Fruit fly (Drosophila melanogaster) whole organism, embryonic: Measurements from ENCODE around the gene Cpr62Bc.

Experiments
- BEAF-32 ChIP-seq: fragments of 200-800 bp; sonication (Bioruptor generic); optimal IDR thresholded peaks from 3 replicates; lab custom pipeline; 2017; ENCODE audit warnings: missing biosample characterization, missing genetic modification characterization, mild to moderate bottlenecking, moderate library complexity, missing genetic modification reagents
- CG10959 ChIP-seq: fragments of 200-800 bp; sonication (Bioruptor generic); IDR thresholded peaks from 2 replicates; pipeline ENCODE4 v1.3.6; 2022; ENCODE audit warnings: missing biosample characterization, missing genetic modification characterization
- CG11093 ChIP-seq: fragments of 200-800 bp; sonication (Bioruptor generic); IDR thresholded peaks from 3 replicates; pipeline ENCODE4 v1.3.6; 2022; ENCODE audit warnings: missing biosample characterization, missing genetic modification characterization
- CG15479 ChIP-seq: fragments of 200-800 bp; sonication (Bioruptor generic); optimal IDR thresholded peaks from 3 replicates; lab custom pipeline; 2019; ENCODE audit warnings: missing biosample characterization, mild to moderate bottlenecking, missing genetic modification characterization, moderate library complexity
- CG18764 ChIP-seq: fragments of 200-800 bp; sonication (Bioruptor generic); optimal IDR thresholded peaks from 3 replicates; lab custom pipeline; 2016; ENCODE audit warnings: missing biosample characterization, missing genetic modification characterization
- CG32772 ChIP-seq: fragments of 200-800 bp; sonication (Bioruptor generic); IDR thresholded peaks from 2 replicates; pipeline ENCODE4 v1.3.6; 2022; ENCODE audit warnings: missing biosample characterization, missing genetic modification characterization
- CG34224 ChIP-seq: fragments of 200-800 bp; sonication (Bioruptor generic); IDR thresholded peaks from 3 replicates; pipeline ENCODE4 v1.3.6; 2022; ENCODE audit warnings: missing biosample characterization, missing genetic modification characterization; ENCODE audit not compliant: partially characterized antibody
- CG3847 ChIP-seq: fragments of 200-800 bp; sonication (Bioruptor generic); IDR thresholded peaks from 2 replicates; pipeline ENCODE4 v1.3.6; 2022; ENCODE audit warnings: missing biosample characterization, missing genetic modification characterization
- CG3995 ChIP-seq: fragments of 200-800 bp; sonication (Bioruptor generic); optimal IDR thresholded peaks from 3 replicates; lab custom pipeline; 2016; ENCODE audit warnings: missing biosample characterization, missing genetic modification characterization
- CG6254 ChIP-seq: fragments of 200-800 bp; sonication (Bioruptor generic); optimal IDR thresholded peaks from 3 replicates; lab custom pipeline; 2017; ENCODE audit warnings: mild to moderate bottlenecking, missing biosample characterization, missing genetic modification reagents, missing genetic modification characterization
- CG7928 ChIP-seq: fragments of 200-800 bp; sonication (Bioruptor generic); optimal IDR thresholded peaks from 2 replicates; lab custom pipeline; 2017; ENCODE audit warnings: missing biosample characterization, mild to moderate bottlenecking, missing genetic modification characterization
- CG8281 ChIP-seq: fragments of 200-800 bp; sonication (Bioruptor generic); optimal IDR thresholded peaks from 2 replicates; lab custom pipeline; 2018; ENCODE audit warnings: missing biosample characterization, mild to moderate bottlenecking, missing genetic modification characterization, moderate library complexity
- CG8359 ChIP-seq: fragments of 200-800 bp; sonication (Bioruptor generic); optimal IDR thresholded peaks from 2 replicates; lab custom pipeline; 2017; ENCODE audit warnings: missing biosample characterization, mild to moderate bottlenecking, missing genetic modification characterization, borderline replicate concordance
- CG9727 ChIP-seq: fragments of 200-800 bp; sonication (Bioruptor generic); optimal IDR thresholded peaks from 3 replicates; lab custom pipeline; 2017; ENCODE audit warnings: missing biosample characterization, mild to moderate bottlenecking, missing genetic modification characterization
- CG9797 ChIP-seq: fragments of 200-800 bp; sonication (Bioruptor generic); optimal IDR thresholded peaks from 3 replicates; lab custom pipeline; 2018; ENCODE audit warnings: missing biosample characterization, mild to moderate bottlenecking, missing genetic modification characterization
- CTCF ChIP-seq: fragments of 200-800 bp; sonication (Bioruptor generic); optimal IDR thresholded peaks from 2 replicates; lab custom pipeline; 2017; ENCODE audit warnings: missing biosample characterization, mild to moderate bottlenecking, missing genetic modification characterization, moderate library complexity
- CrebB ChIP-seq: fragments of 200-800 bp; sonication (Bioruptor generic); optimal IDR thresholded peaks from 3 replicates; lab custom pipeline; 2018; ENCODE audit warnings: missing biosample characterization, mild to moderate bottlenecking, missing genetic modification characterization
- Doc3 ChIP-seq: fragments of 200-800 bp; sonication (Bioruptor generic); IDR thresholded peaks from 3 replicates; pipeline ENCODE4 v1.3.6; 2022; ENCODE audit warnings: missing biosample characterization, missing genetic modification characterization; ENCODE audit not compliant: partially characterized antibody
- E2f1 ChIP-seq: fragments of 200-800 bp; sonication (Bioruptor generic); IDR thresholded peaks from 2 replicates; pipeline ENCODE4 v1.3.6; 2022; ENCODE audit warnings: missing biosample characterization, missing genetic modification characterization
- Eip74EF ChIP-seq, 2 experiments: fragments of 200-800 bp in 1 of 2; fragments of >200 bp in 1 of 2; sonication (Bioruptor generic) in 1 of 2; optimal IDR thresholded peaks; 2 replicates each; lab custom pipeline; 2017 to 2019; ENCODE audit warnings: missing biosample characterization in 2 of 2, missing genetic modification characterization in 2 of 2, mild to moderate bottlenecking in 1 of 2, moderate library complexity in 1 of 2
- Ets97D ChIP-seq: fragments of 200-800 bp; sonication (Bioruptor generic); optimal IDR thresholded peaks from 3 replicates; lab custom pipeline; 2016; ENCODE audit warnings: missing biosample characterization, missing genetic modification characterization
- GATAe ChIP-seq: fragments of 200-800 bp; sonication (Bioruptor generic); conservative IDR thresholded peaks from 2 replicates; pipeline ENCODE4 v1.3.6; 2022; ENCODE audit warnings: missing biosample characterization, missing genetic modification characterization
- Gug ChIP-seq: fragments of 200-800 bp; sonication (Bioruptor generic); IDR thresholded peaks from 4 replicates; pipeline ENCODE4 v1.3.6; 2022; ENCODE audit warnings: missing biosample characterization, missing genetic modification characterization
- HmgD ChIP-seq: fragments of 200-800 bp; sonication (Bioruptor generic); optimal IDR thresholded peaks from 3 replicates; lab custom pipeline; 2016; ENCODE audit warnings: missing biosample characterization, missing genetic modification characterization
- Hr78 ChIP-seq, 2 experiments: fragments of 200-800 bp in 1 of 2; fragments of >200 bp in 1 of 2; sonication (Bioruptor generic) in 1 of 2; optimal IDR thresholded peaks; 2 replicates each; lab custom pipeline; 2017 to 2019; ENCODE audit warnings: missing biosample characterization in 2 of 2, missing genetic modification characterization in 2 of 2, mild to moderate bottlenecking in 1 of 2, moderate library complexity in 1 of 2
- Hsf ChIP-seq: fragments of 200-800 bp; sonication (Bioruptor generic); optimal IDR thresholded peaks from 3 replicates; lab custom pipeline; 2016; ENCODE audit warnings: missing biosample characterization, missing genetic modification characterization
- Oli ChIP-seq: fragments of 200-800 bp; sonication (Bioruptor generic); optimal IDR thresholded peaks from 2 replicates; lab custom pipeline; 2018; ENCODE audit warnings: missing biosample characterization, mild to moderate bottlenecking, missing genetic modification characterization, moderate library complexity
- Optix ChIP-seq: fragments of 200-800 bp; sonication (Bioruptor generic); IDR thresholded peaks from 3 replicates; pipeline ENCODE4 v1.3.6; 2022; ENCODE audit warnings: missing biosample characterization, missing genetic modification characterization
- Ptx1 ChIP-seq: fragments of 200-800 bp; sonication (Bioruptor generic); IDR thresholded peaks from 2 replicates; pipeline ENCODE4 v1.3.6; 2022; ENCODE audit warnings: missing biosample characterization, missing genetic modification characterization
- TFAM ChIP-seq: fragments of 200-800 bp; sonication (Bioruptor generic); optimal IDR thresholded peaks from 2 replicates; lab custom pipeline; 2017; ENCODE audit warnings: missing biosample characterization, missing genetic modification characterization, inconsistent platforms
- YL-1 ChIP-seq: fragments of 200-800 bp; sonication (Bioruptor generic); optimal IDR thresholded peaks from 3 replicates; lab custom pipeline; 2017; ENCODE audit warnings: missing biosample characterization, mild to moderate bottlenecking, missing genetic modification characterization
- ac ChIP-seq: fragments of 200-800 bp; sonication (Bioruptor generic); optimal IDR thresholded peaks from 3 replicates; lab custom pipeline; 2017; ENCODE audit warnings: missing biosample characterization, mild to moderate bottlenecking, missing genetic modification characterization
- ato ChIP-seq: fragments of 200-800 bp; sonication (Bioruptor generic); IDR thresholded peaks from 2 replicates; pipeline ENCODE4 v1.3.6; 2022; ENCODE audit warnings: missing biosample characterization, missing genetic modification characterization; ENCODE audit not compliant: partially characterized antibody
- bab2 ChIP-seq: fragments of 200-800 bp; sonication (Bioruptor generic); optimal IDR thresholded peaks from 2 replicates; lab custom pipeline; 2016; ENCODE audit warnings: missing biosample characterization, missing genetic modification characterization
- cg ChIP-seq: fragments of 200-800 bp; sonication (Bioruptor generic); optimal IDR thresholded peaks from 3 replicates; lab custom pipeline; 2019; ENCODE audit warnings: missing biosample characterization, mild to moderate bottlenecking, missing genetic modification characterization, moderate library complexity
- eve ChIP-seq, 2 experiments: fragments of >200 bp; optimal IDR thresholded peaks; 2 replicates each; lab custom pipeline; 2017; ENCODE audit warnings: missing biosample characterization in 2 of 2, missing genetic modification characterization in 2 of 2
- fd102C ChIP-seq: fragments of 200-800 bp; sonication (Bioruptor generic); optimal IDR thresholded peaks from 2 replicates; lab custom pipeline; 2018; ENCODE audit warnings: missing biosample characterization, mild to moderate bottlenecking, missing genetic modification characterization, moderate library complexity
- gce ChIP-seq: fragments of 200-800 bp; sonication (Bioruptor generic); IDR thresholded peaks from 3 replicates; pipeline ENCODE4 v1.3.6; 2022; ENCODE audit warnings: missing biosample characterization, missing genetic modification characterization
- gcm2 ChIP-seq: fragments of 200-800 bp; sonication (Bioruptor generic); optimal IDR thresholded peaks from 2 replicates; lab custom pipeline; 2016; ENCODE audit warnings: missing biosample characterization, missing genetic modification characterization
- gsb ChIP-seq: fragments of 200-800 bp; sonication (Bioruptor generic); IDR thresholded peaks from 2 replicates; pipeline ENCODE4 v1.3.6; 2022; ENCODE audit warnings: missing biosample characterization, missing genetic modification characterization
- her ChIP-seq: fragments of 200-800 bp; sonication (Bioruptor generic); optimal IDR thresholded peaks from 2 replicates; lab custom pipeline; 2016; ENCODE audit warnings: missing biosample characterization, missing genetic modification characterization
- lola ChIP-seq, 3 experiments: fragments of >200 bp in 2 of 3; fragments of 200-800 bp in 1 of 3; sonication (Bioruptor generic) in 1 of 3; optimal IDR thresholded peaks; 2 replicates each; lab custom pipeline; 2017 to 2019; ENCODE audit warnings: missing biosample characterization in 3 of 3, missing genetic modification characterization in 3 of 3, mild to moderate bottlenecking in 1 of 3, moderate library complexity in 1 of 3
- luna ChIP-seq: fragments of 200-800 bp; sonication (Bioruptor generic); optimal IDR thresholded peaks from 2 replicates; lab custom pipeline; 2016; ENCODE audit warnings: missing biosample characterization, missing genetic modification characterization
- maf-S ChIP-seq: fragments of 200-800 bp; sonication (Bioruptor generic); optimal IDR thresholded peaks from 2 replicates; lab custom pipeline; 2016; ENCODE audit warnings: missing biosample characterization, missing genetic modification characterization
- nom ChIP-seq: fragments of 200-800 bp; sonication (Bioruptor generic); optimal IDR thresholded peaks from 2 replicates; lab custom pipeline; 2017; ENCODE audit warnings: missing biosample characterization, missing genetic modification characterization, mild to moderate bottlenecking, moderate library complexity, missing genetic modification reagents
- odd ChIP-seq: fragments of 200-800 bp; sonication (Bioruptor generic); optimal IDR thresholded peaks from 2 replicates; lab custom pipeline; 2017; ENCODE audit warnings: missing biosample characterization, mild to moderate bottlenecking, missing genetic modification characterization
- peb ChIP-seq: fragments of 200-800 bp; sonication (Bioruptor generic); IDR thresholded peaks from 2 replicates; pipeline ENCODE4 v1.3.6; 2022; ENCODE audit warnings: missing biosample characterization, missing genetic modification characterization
- pum ChIP-seq: fragments of 200-800 bp; sonication (Bioruptor generic); optimal IDR thresholded peaks from 2 replicates; lab custom pipeline; 2016; ENCODE audit warnings: missing biosample characterization, missing genetic modification characterization
- sima ChIP-seq: fragments of 200-800 bp; sonication (Bioruptor generic); optimal IDR thresholded peaks from 2 replicates; lab custom pipeline; 2016; ENCODE audit warnings: missing biosample characterization, missing genetic modification characterization
- unpg ChIP-seq: fragments of 200-800 bp; sonication (Bioruptor generic); optimal IDR thresholded peaks from 3 replicates; lab custom pipeline; 2018; ENCODE audit warnings: missing biosample characterization, mild to moderate bottlenecking, missing genetic modification characterization, moderate library complexity

The Cpr62Bc gene

DNA sequence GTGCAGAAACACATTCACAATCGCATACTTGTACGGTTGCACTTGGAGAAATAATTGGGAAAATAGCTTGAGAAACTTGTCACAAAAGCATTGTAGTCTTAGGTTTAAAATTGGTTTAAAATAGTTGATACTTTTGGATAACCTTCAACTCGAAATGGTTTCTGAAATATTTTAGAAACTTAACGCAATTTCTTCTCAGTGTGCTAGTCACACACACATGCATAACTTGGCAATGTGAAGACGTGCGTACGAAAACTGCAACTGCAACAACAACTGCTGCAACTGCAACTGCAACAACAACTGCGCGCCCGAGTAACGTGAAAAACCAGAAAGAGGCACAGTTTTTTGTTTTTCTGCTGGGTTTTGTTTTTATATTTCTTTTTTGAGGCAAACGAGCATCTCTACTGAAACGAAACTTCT is 44.3 kb upstream of the Cpr62Bc start (continued):
- peak; percentile 72 for TF ChIP-seq CG15479 (GFP tag; lab: Kevin White, UChicago)
- TF ChIP-seq gce (GFP tag; lab: Robert Waterston, UW): peak; percentile 75; the same call in 2 of the 3 replicates
- peak; percentile 57; the same call in 1 of the 2 replicates for TF ChIP-seq E2f1 (GFP tag; lab: Robert Waterston, UW)
- peak; percentile 55 for TF ChIP-seq her (GFP tag; lab: Kevin White, UChicago)
- no peak for TF ChIP-seq CG7928
- TF ChIP-seq CG8281 (tag; lab: Kevin White, UChicago): peak; percentile 64
- peak; percentile 78 for TF ChIP-seq CG8359 (GFP tag; lab: Kevin White, UChicago)
- TF ChIP-seq CG32772 (GFP tag; lab: Robert Waterston, UW): peak; percentile 81
- TF ChIP-seq pum (GFP tag; lab: Kevin White, UChicago): peak; percentile 85
- TF ChIP-seq HmgD (GFP tag; lab: Kevin White, UChicago): no peak
- peak; percentile 91 for TF ChIP-seq CG9727 (GFP tag; lab: Kevin White, UChicago)
- peak; percentile 62 for TF ChIP-seq TFAM
- peak; percentile 94 for TF ChIP-seq nom (GFP tag; lab: Kevin White, UChicago)
- TF ChIP-seq CrebB (tag; lab: Kevin White, UChicago): peak; percentile 47
- peak; percentile 80 for TF ChIP-seq CG6254 (GFP tag; lab: Kevin White, UChicago)
- TF ChIP-seq Hr78 (GFP tag; optimal IDR thresholded peaks at IDR 0.05; lab: Kevin White, UChicago): peak in 1 of 2 experiments; percentile 31
- peak; percentile 55 for TF ChIP-seq odd (GFP tag; lab: Kevin White, UChicago)
- TF ChIP-seq unpg (GFP tag; lab: Kevin White, UChicago): peak; percentile 83
- peak; percentile 41 for TF ChIP-seq maf-S (GFP tag; lab: Kevin White, UChicago)
- peak; percentile 39 for TF ChIP-seq CTCF
- no peak for TF ChIP-seq Doc3
- TF ChIP-seq fd102C (GFP tag; lab: Kevin White, UChicago): peak; percentile 91
- TF ChIP-seq peb (GFP tag; lab: Robert Waterston, UW): peak; percentile 70; the same call in 1 of the 2 replicates
- TF ChIP-seq lola (GFP tag; optimal IDR thresholded peaks at IDR 0.05; lab: Kevin White, UChicago): peak in 1 of 3 experiments; percentile 85
- TF ChIP-seq CG3847 (GFP tag; lab: Robert Waterston, UW): peak; percentile 61
- peak; percentile 51; the same call in 2 of the 4 replicates for TF ChIP-seq Gug (GFP tag; lab: Robert Waterston, UW)
- peak; percentile 64; the same call in 2 of the 3 replicates for TF ChIP-seq CG11093 (GFP tag; lab: Robert Waterston, UW)
- peak; percentile 88 for TF ChIP-seq Oli (tag; lab: Kevin White, UChicago)
- no peak for TF ChIP-seq CG34224 (GFP tag; lab: Robert Waterston, UW)
- TF ChIP-seq Eip74EF (GFP tag; optimal IDR thresholded peaks at IDR 0.05; lab: Kevin White, UChicago): peak in 1 of 2 experiments; percentile 66
- peak; percentile 83 for TF ChIP-seq Optix (GFP tag; lab: Robert Waterston, UW)
- TF ChIP-seq Ets97D (GFP tag; lab: Kevin White, UChicago): peak; percentile 38
- no peak for TF ChIP-seq luna (GFP tag; lab: Kevin White, UChicago)
- TF ChIP-seq CG9797 (GFP tag; lab: Kevin White, UChicago): no peak
- no peak for TF ChIP-seq CG3995
- TF ChIP-seq GATAe (GFP tag; lab: Robert Waterston, UW): no peak
- TF ChIP-seq bab2 (GFP tag; lab: Kevin White, UChicago): peak; percentile 76
- TF ChIP-seq CG18764 (GFP tag; lab: Kevin White, UChicago): peak; percentile 61
- no peak for TF ChIP-seq ato (GFP tag; lab: Robert Waterston, UW)
- TF ChIP-seq sima: peak; percentile 37
- TF ChIP-seq gsb (GFP tag; lab: Robert Waterston, UW): 0 out of 2 replicates have a peak, but pooled peaks have one; percentile 26
- no peak for TF ChIP-seq BEAF-32 (GFP tag; lab: Kevin White, UChicago)
- peak; percentile 87 for TF ChIP-seq Hsf (GFP tag; lab: Kevin White, UChicago)
- TF ChIP-seq ac (GFP tag; lab: Kevin White, UChicago): peak; percentile 82
- peak; percentile 54 for TF ChIP-seq gcm2 (GFP tag; lab: Kevin White, UChicago)
- TF ChIP-seq cg (GFP tag; lab: Kevin White, UChicago): peak; percentile 52
- TF ChIP-seq Ptx1: peak; percentile 81
- no peak for TF ChIP-seq YL-1 (GFP tag; lab: Kevin White, UChicago)
- TF ChIP-seq eve (GFP tag; optimal IDR thresholded peaks at IDR 0.05; lab: Kevin White, UChicago): peak; percentile 74 to 92
- TF ChIP-seq CG10959 (GFP tag; lab: Robert Waterston, UW): peak; percentile 95
